Fruit fly (Drosophila melanogaster) whole organism, embryonic: Measurements from ENCODE around the gene CG13022.

Experiments used
- Antp ChIP-seq: fragments of 200-800 bp; sonication (Bioruptor generic); optimal IDR thresholded peaks from 3 replicates; lab custom pipeline; 2016; ENCODE audit warnings: missing biosample characterization, missing genetic modification characterization
- CG10147 ChIP-seq: fragments of 200-800 bp; sonication (Bioruptor generic); optimal IDR thresholded peaks from 2 replicates; lab custom pipeline; 2019; ENCODE audit warnings: missing biosample characterization, mild to moderate bottlenecking, missing genetic modification characterization, moderate library complexity
- CG10209 ChIP-seq: fragments of 200-800 bp; sonication (Bioruptor generic); optimal IDR thresholded peaks from 3 replicates; lab custom pipeline; 2017; ENCODE audit warnings: missing biosample characterization, mild to moderate bottlenecking, missing genetic modification characterization, missing genetic modification reagents
- CG10267 ChIP-seq: fragments of 200-800 bp; sonication (Bioruptor generic); optimal IDR thresholded peaks from 2 replicates; lab custom pipeline; 2018; ENCODE audit warnings: missing biosample characterization, mild to moderate bottlenecking, missing genetic modification characterization, moderate library complexity
- CG10431 ChIP-seq: fragments of 200-800 bp; sonication (Bioruptor generic); optimal IDR thresholded peaks from 3 replicates; lab custom pipeline; 2018; ENCODE audit warnings: missing biosample characterization, mild to moderate bottlenecking, missing genetic modification characterization
- CG10543 ChIP-seq: fragments of 200-800 bp; sonication (Bioruptor generic); optimal IDR thresholded peaks from 3 replicates; lab custom pipeline; 2017; ENCODE audit warnings: missing biosample characterization, mild to moderate bottlenecking, missing genetic modification characterization, moderate library complexity
- CG1233 ChIP-seq: fragments of 200-800 bp; sonication (Bioruptor generic); optimal IDR thresholded peaks from 4 replicates; lab custom pipeline; 2018; ENCODE audit warnings: missing biosample characterization, mild to moderate bottlenecking, missing genetic modification characterization
- CG12744 ChIP-seq: fragments of 200-800 bp; sonication (Bioruptor generic); optimal IDR thresholded peaks from 2 replicates; lab custom pipeline; 2016; ENCODE audit warnings: missing biosample characterization, missing genetic modification characterization
- CG13424 ChIP-seq: fragments of 200-800 bp; sonication (Bioruptor generic); optimal IDR thresholded peaks from 2 replicates; lab custom pipeline; 2019; ENCODE audit warnings: missing biosample characterization, mild to moderate bottlenecking, missing genetic modification characterization, moderate library complexity
- CG15479 ChIP-seq: fragments of 200-800 bp; sonication (Bioruptor generic); optimal IDR thresholded peaks from 3 replicates; lab custom pipeline; 2019; ENCODE audit warnings: missing biosample characterization, mild to moderate bottlenecking, missing genetic modification characterization, moderate library complexity
- CG15514 ChIP-seq: fragments of 200-800 bp; sonication (Bioruptor generic); optimal IDR thresholded peaks from 3 replicates; lab custom pipeline; 2017; ENCODE audit warnings: missing biosample characterization, missing genetic modification characterization, mild to moderate bottlenecking, moderate library complexity, missing genetic modification reagents
- CG17186 ChIP-seq: fragments of 200-800 bp; sonication (Bioruptor generic); optimal IDR thresholded peaks from 3 replicates; lab custom pipeline; 2017; ENCODE audit warnings: missing biosample characterization, missing genetic modification reagents, missing genetic modification characterization
- CG17328 ChIP-seq: fragments of 200-800 bp; sonication (Bioruptor generic); IDR thresholded peaks from 2 replicates; pipeline ENCODE4 v1.3.6; 2022; ENCODE audit warnings: missing biosample characterization, missing genetic modification characterization
- CG17385 ChIP-seq: fragments of 200-800 bp; sonication (Bioruptor generic); optimal IDR thresholded peaks from 3 replicates; lab custom pipeline; 2018; ENCODE audit warnings: missing biosample characterization, mild to moderate bottlenecking, missing genetic modification characterization
- CG18011 ChIP-seq: fragments of 200-800 bp; sonication (Bioruptor generic); optimal IDR thresholded peaks from 2 replicates; lab custom pipeline; 2017; ENCODE audit warnings: missing biosample characterization, missing genetic modification characterization, mild to moderate bottlenecking, moderate library complexity, missing genotype
- CG2116 ChIP-seq: fragments of 200-800 bp; sonication (Bioruptor generic); optimal IDR thresholded peaks from 3 replicates; lab custom pipeline; 2018; ENCODE audit warnings: missing biosample characterization, mild to moderate bottlenecking, missing genetic modification characterization
- CG3847 ChIP-seq: fragments of 200-800 bp; sonication (Bioruptor generic); IDR thresholded peaks from 2 replicates; pipeline ENCODE4 v1.3.6; 2022; ENCODE audit warnings: missing biosample characterization, missing genetic modification characterization
- CG4328 ChIP-seq: fragments of 200-800 bp; sonication (Bioruptor generic); optimal IDR thresholded peaks from 3 replicates; lab custom pipeline; 2017; ENCODE audit warnings: missing biosample characterization, missing genetic modification reagents, missing genetic modification characterization
- CG4730 ChIP-seq: fragments of 200-800 bp; sonication (Bioruptor generic); IDR thresholded peaks from 2 replicates; pipeline ENCODE4 v1.3.6; 2022; ENCODE audit warnings: missing biosample characterization, missing genetic modification characterization
- CG6272 ChIP-seq: fragments of 200-800 bp; sonication (Bioruptor generic); IDR thresholded peaks from 2 replicates; pipeline ENCODE4 v1.3.6; 2022; ENCODE audit warnings: missing biosample characterization, missing genetic modification characterization
- CG7372 ChIP-seq: fragments of 200-800 bp; sonication (Bioruptor generic); IDR thresholded peaks from 2 replicates; pipeline ENCODE4 v1.3.6; 2022; ENCODE audit warnings: missing biosample characterization, missing genetic modification characterization
- CG8089 ChIP-seq: fragments of 200-800 bp; sonication (Bioruptor generic); optimal IDR thresholded peaks from 3 replicates; lab custom pipeline; 2016; ENCODE audit warnings: missing biosample characterization, missing genetic modification characterization
- CG9817 ChIP-seq: fragments of 200-800 bp; sonication (Bioruptor generic); optimal IDR thresholded peaks from 2 replicates; lab custom pipeline; 2018; ENCODE audit warnings: missing biosample characterization, mild to moderate bottlenecking, missing genetic modification characterization, moderate library complexity
- Camta ChIP-seq: fragments of 200-800 bp; sonication (Bioruptor generic); optimal IDR thresholded peaks from 2 replicates; lab custom pipeline; 2016; ENCODE audit warnings: missing biosample characterization, missing genetic modification characterization
- GATAe ChIP-seq: fragments of 200-800 bp; sonication (Bioruptor generic); conservative IDR thresholded peaks from 2 replicates; pipeline ENCODE4 v1.3.6; 2022; ENCODE audit warnings: missing biosample characterization, missing genetic modification characterization
- NC2β ChIP-seq: fragments of 200-800 bp; sonication (Bioruptor generic); optimal IDR thresholded peaks from 2 replicates; lab custom pipeline; 2016; ENCODE audit warnings: missing biosample characterization, missing genetic modification characterization
- Neu2 ChIP-seq: fragments of 200-800 bp; sonication (Bioruptor generic); optimal IDR thresholded peaks from 3 replicates; lab custom pipeline; 2016; ENCODE audit warnings: missing biosample characterization, missing genetic modification characterization, borderline replicate concordance
- Trl ChIP-seq, 3 experiments: fragments of >200 bp in 2 of 3; fragments of 200-800 bp in 1 of 3; sonication (Bioruptor generic) in 1 of 3; optimal IDR thresholded peaks; 2 replicates in 1 of 3; 3 replicates in 2 of 3; lab custom pipeline; 2016 to 2017; ENCODE audit warnings: missing biosample characterization in 1 of 3, missing genetic modification characterization in 1 of 3
- ase ChIP-seq: fragments of 200-800 bp; sonication (Bioruptor generic); IDR thresholded peaks from 3 replicates; pipeline ENCODE4 v1.3.6; 2022; ENCODE audit warnings: missing biosample characterization, missing genetic modification characterization
- cad ChIP-seq: fragments of >200 bp; optimal IDR thresholded peaks from 2 replicates; lab custom pipeline; 2017; ENCODE audit warnings: missing biosample characterization, missing genetic modification characterization
- chm ChIP-seq: fragments of 200-800 bp; sonication (Bioruptor generic); IDR thresholded peaks from 2 replicates; pipeline ENCODE4 v1.3.6; 2022; ENCODE audit warnings: missing biosample characterization, missing genetic modification characterization
- esg ChIP-seq: fragments of 200-800 bp; sonication (Bioruptor generic); conservative IDR thresholded peaks from 2 replicates; pipeline ENCODE4 v1.3.6; 2022; ENCODE audit warnings: missing biosample characterization, missing genetic modification characterization
- fu2 ChIP-seq: fragments of 200-800 bp; sonication (Bioruptor generic); optimal IDR thresholded peaks from 2 replicates; lab custom pipeline; 2016; ENCODE audit warnings: missing biosample characterization, missing genetic modification characterization
- gcm ChIP-seq: fragments of 200-800 bp; sonication (Bioruptor generic); optimal IDR thresholded peaks from 2 replicates; lab custom pipeline; 2019; ENCODE audit warnings: missing biosample characterization, mild to moderate bottlenecking, missing genetic modification characterization, moderate library complexity
- gfzf ChIP-seq: fragments of 200-800 bp; sonication (Bioruptor generic); optimal IDR thresholded peaks from 2 replicates; lab custom pipeline; 2016; ENCODE audit warnings: missing biosample characterization, mild to moderate bottlenecking, missing genetic modification characterization, moderate library complexity
- hbn ChIP-seq: fragments of 200-800 bp; sonication (Bioruptor generic); IDR thresholded peaks from 2 replicates; pipeline ENCODE4 v1.3.6; 2022; ENCODE audit warnings: missing biosample characterization, missing genetic modification characterization; ENCODE audit not compliant: partially characterized antibody
- her ChIP-seq: fragments of 200-800 bp; sonication (Bioruptor generic); optimal IDR thresholded peaks from 2 replicates; lab custom pipeline; 2016; ENCODE audit warnings: missing biosample characterization, missing genetic modification characterization
- hth ChIP-seq: fragments of >200 bp; optimal IDR thresholded peaks from 2 replicates; lab custom pipeline; 2017; ENCODE audit warnings: inconsistent platforms
- jing ChIP-seq: fragments of 200-800 bp; sonication (Bioruptor generic); optimal IDR thresholded peaks from 2 replicates; lab custom pipeline; 2018; ENCODE audit warnings: missing biosample characterization, mild to moderate bottlenecking, missing genetic modification characterization
- knrl ChIP-seq: fragments of 200-800 bp; sonication (Bioruptor generic); IDR thresholded peaks from 3 replicates; pipeline ENCODE4 v1.3.6; 2022; ENCODE audit warnings: missing biosample characterization, missing genetic modification characterization; ENCODE audit not compliant: partially characterized antibody
- nerfin-2 ChIP-seq: fragments of 200-800 bp; sonication (Bioruptor generic); IDR thresholded peaks from 2 replicates; pipeline ENCODE4 v1.3.6; 2022; ENCODE audit warnings: missing biosample characterization, missing genetic modification characterization; ENCODE audit not compliant: partially characterized antibody
- pfk ChIP-seq: fragments of 200-800 bp; sonication (Bioruptor generic); optimal IDR thresholded peaks from 2 replicates; lab custom pipeline; 2018; ENCODE audit warnings: missing biosample characterization, mild to moderate bottlenecking, missing genetic modification characterization, moderate library complexity
- pum ChIP-seq: fragments of 200-800 bp; sonication (Bioruptor generic); optimal IDR thresholded peaks from 2 replicates; lab custom pipeline; 2016; ENCODE audit warnings: missing biosample characterization, missing genetic modification characterization
- ranshi ChIP-seq: fragments of 200-800 bp; sonication (Bioruptor generic); IDR thresholded peaks from 2 replicates; pipeline ENCODE4 v1.3.6; 2022; ENCODE audit warnings: missing biosample characterization, missing genetic modification characterization
- rib ChIP-seq: fragments of 200-800 bp; sonication (Bioruptor generic); IDR thresholded peaks from 2 replicates; pipeline ENCODE4 v1.3.6; 2022; ENCODE audit warnings: missing biosample characterization, missing genetic modification characterization
- slou ChIP-seq: fragments of 200-800 bp; sonication (Bioruptor generic); optimal IDR thresholded peaks from 3 replicates; lab custom pipeline; 2016; ENCODE audit warnings: missing biosample characterization, missing genetic modification characterization
- slp2 ChIP-seq: fragments of 200-800 bp; sonication (Bioruptor generic); optimal IDR thresholded peaks from 2 replicates; lab custom pipeline; 2016; ENCODE audit warnings: missing biosample characterization, missing genetic modification characterization
- sob ChIP-seq: fragments of 200-800 bp; sonication (Bioruptor generic); IDR thresholded peaks from 2 replicates; pipeline ENCODE4 v1.3.6; 2022; ENCODE audit warnings: missing biosample characterization, missing genetic modification characterization

CG13022 gene

DNA sequence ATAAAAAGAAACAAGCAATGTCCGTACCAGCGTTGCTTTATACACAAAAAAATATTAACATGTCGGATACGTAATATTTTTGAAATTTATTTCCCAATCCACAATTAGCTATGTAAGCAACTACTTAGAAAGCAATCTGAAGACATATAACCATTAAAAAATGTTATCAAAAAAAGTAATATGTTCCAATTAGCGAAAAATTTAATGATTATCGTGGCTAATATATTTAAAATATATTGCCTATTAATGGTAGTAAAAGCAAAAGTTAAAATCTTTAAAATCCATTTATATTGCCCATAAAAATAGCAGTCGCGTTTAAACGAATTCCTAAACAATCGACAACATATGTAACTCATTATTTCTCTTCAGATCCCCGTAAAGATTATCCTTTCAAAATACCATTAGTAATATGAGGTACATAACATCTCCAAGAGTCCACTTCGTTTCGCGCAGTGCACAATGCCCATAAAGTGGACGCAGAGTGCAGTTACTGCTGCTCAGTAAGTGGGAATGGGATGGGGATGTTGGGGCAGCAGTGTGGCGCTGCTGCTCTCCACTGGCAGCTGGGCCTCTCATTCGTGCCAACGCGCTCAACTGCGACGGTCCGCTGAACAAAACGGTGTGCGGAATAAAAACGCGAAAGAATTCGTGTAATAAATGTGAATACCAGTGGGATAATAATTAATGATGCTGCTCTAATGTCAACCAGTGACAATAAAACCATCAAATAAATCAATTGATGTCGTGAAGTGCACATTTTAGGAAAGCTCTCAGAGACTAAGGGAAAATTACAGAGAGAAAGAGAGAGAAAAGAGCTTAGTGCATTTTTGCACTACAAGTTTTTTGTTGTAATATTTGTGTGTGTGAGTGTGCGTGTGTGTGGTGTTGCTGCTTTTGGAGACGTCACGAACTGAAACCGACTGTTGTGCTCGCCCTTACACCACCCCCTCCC is 47.6 kb upstream of the CG13022 start (continued):
- TF ChIP-seq CG10543 = no peak
- peak; percentile 29; the same call in 1 of the 2 replicates for TF ChIP-seq CG3847 (GFP tag; lab: Robert Waterston, UW)
- TF ChIP-seq CG7372 (GFP tag; lab: Robert Waterston, UW) = 0 out of 2 replicates have a peak, but pooled peaks have one; percentile 23
- TF ChIP-seq CG17186 (GFP tag; lab: Kevin White, UChicago) = no peak
- TF ChIP-seq ase (GFP tag; lab: Robert Waterston, UW) = peak; percentile 20; the same call in 1 of the 3 replicates
- no peak for TF ChIP-seq pum
- no peak for TF ChIP-seq CG15514 (GFP tag; lab: Kevin White, UChicago)
- TF ChIP-seq CG13424 (tag; lab: Kevin White, UChicago) = peak; percentile 58
- TF ChIP-seq CG2116 (GFP tag; lab: Kevin White, UChicago) = peak; percentile 9
- TF ChIP-seq hbn (GFP tag; lab: Robert Waterston, UW) = no peak
- TF ChIP-seq gfzf (GFP tag; lab: Kevin White, UChicago) = no peak
- TF ChIP-seq Neu2 (GFP tag; lab: Kevin White, UChicago) = no peak
- no peak for TF ChIP-seq CG15479
- TF ChIP-seq CG8089 (GFP tag; lab: Kevin White, UChicago) = peak; percentile 2
- TF ChIP-seq cad (GFP tag; lab: Kevin White, UChicago) = no peak
- peak; percentile 31 for TF ChIP-seq Camta (GFP tag; lab: Kevin White, UChicago)
- peak; percentile 37 for TF ChIP-seq CG10147 (GFP tag; lab: Kevin White, UChicago)
- no peak for TF ChIP-seq gcm (GFP tag; lab: Kevin White, UChicago)
- TF ChIP-seq CG17328 (GFP tag; lab: Robert Waterston, UW) = 0 out of 2 replicates have a peak, but pooled peaks have one; percentile 43
- TF ChIP-seq CG10209 (GFP tag; lab: Kevin White, UChicago) = peak; percentile 63
- TF ChIP-seq CG4328 (GFP tag; lab: Kevin White, UChicago) = peak; percentile 17
- TF ChIP-seq slou (GFP tag; lab: Kevin White, UChicago) = no peak
- TF ChIP-seq CG9817 = peak; percentile 23
- TF ChIP-seq Antp = peak; percentile 14
- TF ChIP-seq knrl = no peak
- TF ChIP-seq chm (GFP tag; lab: Robert Waterston, UW) = 0 out of 2 replicates have a peak, but pooled peaks have one; percentile 50
- peak; percentile 54 for TF ChIP-seq sob (GFP tag; lab: Robert Waterston, UW)
- TF ChIP-seq CG12744 (GFP tag; lab: Kevin White, UChicago) = no peak
- no peak for TF ChIP-seq NC2β
- no peak for TF ChIP-seq pfk (GFP tag; lab: Kevin White, UChicago)
- TF ChIP-seq fu2 (GFP tag; lab: Kevin White, UChicago) = peak; percentile 31
- TF ChIP-seq rib (GFP tag; lab: Robert Waterston, UW) = no peak
- TF ChIP-seq CG10431 (GFP tag; lab: Kevin White, UChicago) = no peak
- TF ChIP-seq esg (GFP tag; lab: Robert Waterston, UW) = 0 out of 2 replicates have a peak, but pooled peaks have one; percentile 15
- peak; percentile 26 for TF ChIP-seq CG10267
- no peak for TF ChIP-seq jing (GFP tag; lab: Kevin White, UChicago)
- TF ChIP-seq nerfin-2 = no peak
- TF ChIP-seq CG18011 (GFP tag; lab: Kevin White, UChicago) = no peak
- TF ChIP-seq Trl (optimal IDR thresholded peaks at IDR 0.05; lab: Kevin White, UChicago) = peak; percentile 28 to 41
- TF ChIP-seq Trl (GFP tag; optimal IDR thresholded peaks at IDR 0.05; lab: Kevin White, UChicago) = no peak
- no peak for TF ChIP-seq CG6272 (GFP tag; lab: Robert Waterston, UW)
- no peak for TF ChIP-seq CG1233
- peak; percentile 65 for TF ChIP-seq CG17385 (GFP tag; lab: Kevin White, UChicago)
- TF ChIP-seq her = no peak
- TF ChIP-seq GATAe (GFP tag; lab: Robert Waterston, UW) = no peak
- peak; percentile 61 for TF ChIP-seq ranshi (GFP tag; lab: Robert Waterston, UW)
- TF ChIP-seq hth (lab: Kevin White, UChicago) = no peak
- no peak for TF ChIP-seq slp2
- no peak for TF ChIP-seq CG4730 (GFP tag; lab: Robert Waterston, UW)
